Worm (Caenorhabditis elegans): ENCODE data around the gene mltn-7.

DNA sequence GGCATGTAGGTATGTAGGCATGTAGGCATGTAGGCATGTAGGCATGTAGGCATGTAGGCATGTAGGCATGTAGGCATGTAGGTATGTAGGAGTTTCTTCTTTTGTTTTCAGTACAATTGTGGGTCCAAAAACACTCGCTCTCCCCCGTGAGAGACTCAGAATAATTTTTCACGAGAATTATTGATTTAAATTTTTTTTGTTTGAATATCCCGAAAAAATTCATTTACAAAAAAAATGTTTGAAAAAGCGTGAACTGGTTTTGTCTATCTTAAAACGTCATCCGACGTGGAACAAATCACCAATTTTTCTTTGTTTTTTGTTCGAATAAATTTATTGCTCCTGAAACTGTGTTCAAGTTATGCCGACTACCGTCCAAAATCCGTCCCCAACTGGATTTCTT lies 27.0 kb upstream of the mltn-7 start, which contains the start of gene wago-10:
- TF ChIP-seq blmp-1 (tag; optimal IDR thresholded peaks at IDR 0.05): no peak
- no peak for TF ChIP-seq snpc-4 (tag; optimal IDR thresholded peaks at IDR 0.05)
- no peak for TF ChIP-seq sem-2 (GFP tag; optimal IDR thresholded peaks at IDR 0.05)
- no peak for TF ChIP-seq ztf-11 (tag; optimal IDR thresholded peaks at IDR 0.05)
- TF ChIP-seq unc-62 (GFP tag; optimal IDR thresholded peaks at IDR 0.05): no peak
- TF ChIP-seq pha-4 (tag; optimal IDR thresholded peaks at IDR 0.05): no peak
- TF ChIP-seq lin-13 (tag; optimal IDR thresholded peaks at IDR 0.05): no peak
